Fruit fly (Drosophila melanogaster) whole organism, embryonic: ENCODE measurements around the gene HP5.

ENCODE experiments used
- Ada2b ChIP-seq: fragments of 200-800 bp; sonication (Bioruptor generic); IDR thresholded peaks from 2 replicates; pipeline ENCODE4 v1.3.6; 2022; ENCODE audit warnings: missing biosample characterization, missing genetic modification characterization
- CG11085 ChIP-seq: fragments of 200-800 bp; sonication (Bioruptor generic); IDR thresholded peaks from 2 replicates; pipeline ENCODE4 v1.3.6; 2022; ENCODE audit warnings: missing biosample characterization, missing genetic modification characterization
- CG1233 ChIP-seq: fragments of 200-800 bp; sonication (Bioruptor generic); optimal IDR thresholded peaks from 4 replicates; lab custom pipeline; 2018; ENCODE audit warnings: missing biosample characterization, mild to moderate bottlenecking, missing genetic modification characterization
- CG15073 ChIP-seq: fragments of 200-800 bp; sonication (Bioruptor generic); optimal IDR thresholded peaks from 2 replicates; lab custom pipeline; 2016; ENCODE audit warnings: missing biosample characterization, missing genetic modification characterization
- CG15514 ChIP-seq: fragments of 200-800 bp; sonication (Bioruptor generic); optimal IDR thresholded peaks from 3 replicates; lab custom pipeline; 2017; ENCODE audit warnings: missing biosample characterization, missing genetic modification characterization, mild to moderate bottlenecking, moderate library complexity, missing genetic modification reagents
- CG17359 ChIP-seq: fragments of 200-800 bp; sonication (Bioruptor generic); optimal IDR thresholded peaks from 3 replicates; lab custom pipeline; 2018; ENCODE audit warnings: missing biosample characterization, mild to moderate bottlenecking, missing genetic modification characterization, moderate library complexity
- CG17361 ChIP-seq: fragments of 200-800 bp; sonication (Bioruptor generic); IDR thresholded peaks from 3 replicates; pipeline ENCODE4 v1.3.6; 2022; ENCODE audit warnings: missing biosample characterization, missing genetic modification characterization
- CG18599 ChIP-seq: fragments of 200-800 bp; sonication (Bioruptor generic); optimal IDR thresholded peaks from 3 replicates; lab custom pipeline; 2017; ENCODE audit warnings: missing biosample characterization, missing genetic modification characterization, mild to moderate bottlenecking, moderate library complexity, missing genetic modification reagents
- CG2678 ChIP-seq: fragments of 200-800 bp; sonication (Bioruptor generic); optimal IDR thresholded peaks from 3 replicates; lab custom pipeline; 2019; ENCODE audit warnings: missing biosample characterization, mild to moderate bottlenecking, missing genetic modification characterization, moderate library complexity
- CG32532 ChIP-seq: fragments of 200-800 bp; sonication (Bioruptor generic); IDR thresholded peaks from 2 replicates; pipeline ENCODE4 v1.3.6; 2022; ENCODE audit warnings: missing biosample characterization, missing genetic modification characterization
- CG7556 ChIP-seq: fragments of 200-800 bp; sonication (Bioruptor generic); optimal IDR thresholded peaks from 2 replicates; lab custom pipeline; 2017; ENCODE audit warnings: missing biosample characterization, mild to moderate bottlenecking, missing genetic modification characterization
- CHES-1-like ChIP-seq: fragments of 200-800 bp; sonication (Bioruptor generic); optimal IDR thresholded peaks from 2 replicates; lab custom pipeline; 2016; ENCODE audit warnings: missing biosample characterization, missing genetic modification characterization
- Ets65A ChIP-seq: fragments of 200-800 bp; sonication (Bioruptor generic); peaks from one replicate; lab custom pipeline; 2016; ENCODE audit warnings: missing biosample characterization, missing genetic modification characterization
- Med ChIP-seq: fragments of 200-800 bp; sonication (Bioruptor generic); peaks from one replicate; lab custom pipeline; 2016; ENCODE audit warnings: missing biosample characterization, missing genetic modification characterization, mild to moderate bottlenecking, inconsistent platforms, moderate library complexity
- Meics ChIP-seq: fragments of 200-800 bp; sonication (Bioruptor generic); optimal IDR thresholded peaks from 2 replicates; lab custom pipeline; 2017; ENCODE audit warnings: missing biosample characterization, mild to moderate bottlenecking, missing genetic modification characterization
- Vsx1 ChIP-seq: fragments of 200-800 bp; sonication (Bioruptor generic); optimal IDR thresholded peaks from 2 replicates; lab custom pipeline; 2017; ENCODE audit warnings: missing biosample characterization, mild to moderate bottlenecking, missing genetic modification characterization, missing genetic modification reagents
- ap ChIP-seq: fragments of 200-800 bp; sonication (Bioruptor generic); IDR thresholded peaks from 2 replicates; pipeline ENCODE4 v1.3.6; 2022; ENCODE audit warnings: missing biosample characterization, missing genetic modification characterization
- caup ChIP-seq: fragments of 200-800 bp; sonication (Bioruptor generic); optimal IDR thresholded peaks from 3 replicates; lab custom pipeline; 2017; ENCODE audit warnings: missing biosample characterization, mild to moderate bottlenecking, missing genetic modification characterization, moderate library complexity; ENCODE audit not compliant: severe bottlenecking
- chinmo ChIP-seq: fragments of 200-800 bp; sonication (Bioruptor generic); IDR thresholded peaks from 4 replicates; pipeline ENCODE4 v1.3.6; 2022; ENCODE audit warnings: missing biosample characterization, missing genetic modification characterization; ENCODE audit not compliant: partially characterized antibody
- chm ChIP-seq: fragments of 200-800 bp; sonication (Bioruptor generic); IDR thresholded peaks from 2 replicates; pipeline ENCODE4 v1.3.6; 2022; ENCODE audit warnings: missing biosample characterization, missing genetic modification characterization
- crol ChIP-seq: fragments of 200-800 bp; sonication (Bioruptor generic); IDR thresholded peaks from 2 replicates; pipeline ENCODE4 v1.3.6; 2022; ENCODE audit warnings: missing biosample characterization, missing genetic modification characterization
- cwo ChIP-seq: fragments of 200-800 bp; sonication (Bioruptor generic); optimal IDR thresholded peaks from 3 replicates; lab custom pipeline; 2017; ENCODE audit warnings: missing biosample characterization, missing genetic modification characterization, mild to moderate bottlenecking, moderate library complexity, missing genetic modification reagents
- dan ChIP-seq: fragments of 200-800 bp; sonication (Bioruptor generic); IDR thresholded peaks from 2 replicates; pipeline ENCODE4 v1.3.6; 2022; ENCODE audit warnings: missing biosample characterization, missing genetic modification characterization
- dati ChIP-seq: fragments of 200-800 bp; sonication (Bioruptor generic); IDR thresholded peaks from 2 replicates; pipeline ENCODE4 v1.3.6; 2022; ENCODE audit warnings: missing biosample characterization, missing genetic modification characterization
- emc ChIP-seq: fragments of 200-800 bp; sonication (Bioruptor generic); optimal IDR thresholded peaks from 2 replicates; lab custom pipeline; 2016; ENCODE audit warnings: missing biosample characterization, missing genetic modification characterization
- exex ChIP-seq: fragments of 200-800 bp; sonication (Bioruptor generic); optimal IDR thresholded peaks from 4 replicates; lab custom pipeline; 2018; ENCODE audit warnings: missing biosample characterization, mild to moderate bottlenecking, missing genetic modification characterization, moderate library complexity
- grn ChIP-seq: fragments of 200-800 bp; sonication (Bioruptor generic); optimal IDR thresholded peaks from 3 replicates; lab custom pipeline; 2017; ENCODE audit warnings: missing biosample characterization, missing genetic modification characterization
- jing ChIP-seq: fragments of 200-800 bp; sonication (Bioruptor generic); optimal IDR thresholded peaks from 2 replicates; lab custom pipeline; 2018; ENCODE audit warnings: missing biosample characterization, mild to moderate bottlenecking, missing genetic modification characterization
- lab ChIP-seq: fragments of 200-800 bp; sonication (Bioruptor generic); optimal IDR thresholded peaks from 3 replicates; lab custom pipeline; 2017; ENCODE audit warnings: missing biosample characterization, missing genetic modification characterization, mild to moderate bottlenecking, moderate library complexity, missing genetic modification reagents
- lilli ChIP-seq: fragments of 200-800 bp; sonication (Bioruptor generic); optimal IDR thresholded peaks from 3 replicates; lab custom pipeline; 2016; ENCODE audit warnings: missing biosample characterization, missing genetic modification characterization
- maf-S ChIP-seq: fragments of 200-800 bp; sonication (Bioruptor generic); optimal IDR thresholded peaks from 2 replicates; lab custom pipeline; 2016; ENCODE audit warnings: missing biosample characterization, missing genetic modification characterization
- rib ChIP-seq: fragments of 200-800 bp; sonication (Bioruptor generic); IDR thresholded peaks from 2 replicates; pipeline ENCODE4 v1.3.6; 2022; ENCODE audit warnings: missing biosample characterization, missing genetic modification characterization
- row ChIP-seq: fragments of 200-800 bp; sonication (Bioruptor generic); IDR thresholded peaks from 3 replicates; pipeline ENCODE4 v1.3.6; 2022; ENCODE audit warnings: missing biosample characterization, missing genetic modification characterization
- sd ChIP-seq: fragments of 200-800 bp; sonication (Bioruptor generic); optimal IDR thresholded peaks from 3 replicates; lab custom pipeline; 2018; ENCODE audit warnings: missing biosample characterization, mild to moderate bottlenecking, missing genetic modification characterization, moderate library complexity
- sens ChIP-seq: fragments of 200-800 bp; sonication (Bioruptor generic); peaks from one replicate; lab custom pipeline; 2016; ENCODE audit warnings: missing biosample characterization, missing genetic modification characterization
- vnd ChIP-seq: fragments of 200-800 bp; sonication (Bioruptor generic); IDR thresholded peaks from 3 replicates; pipeline ENCODE4 v1.3.6; 2022; ENCODE audit warnings: missing biosample characterization, missing genetic modification characterization; ENCODE audit not compliant: partially characterized antibody
- vvl ChIP-seq: fragments of 200-800 bp; sonication (Bioruptor generic); IDR thresholded peaks from 2 replicates; pipeline ENCODE4 v1.3.6; 2022; ENCODE audit warnings: missing biosample characterization, missing genetic modification characterization

Gene HP5

DNA sequence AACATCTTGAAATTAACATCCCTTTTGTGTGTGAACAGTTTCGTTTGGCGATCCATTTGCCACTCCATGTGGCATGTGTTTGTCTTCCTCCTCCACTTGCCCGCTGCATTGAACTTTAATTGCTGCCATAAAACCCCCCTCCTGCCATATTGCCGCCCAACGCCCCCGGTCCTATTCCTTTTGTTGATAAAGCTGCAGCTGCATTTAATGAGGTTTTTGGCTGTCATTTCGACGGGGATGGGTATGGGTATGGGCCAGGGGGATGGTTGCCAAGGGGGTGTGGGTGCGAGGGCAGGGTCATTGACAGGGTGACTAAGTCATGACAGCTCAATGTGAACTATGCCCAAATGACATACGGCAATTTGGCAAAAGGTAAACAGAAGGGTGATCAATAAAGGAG lies 45.7 kb downstream of the HP5 start (continued):
- TF ChIP-seq lilli (GFP tag; lab: Kevin White, UChicago) (no peak), Vsx1 (GFP tag; lab: Kevin White, UChicago) (no peak), jing (no peak), CHES-1-like (GFP tag; lab: Kevin White, UChicago) (no peak)

- TF ChIP-seq rib (GFP tag; lab: Robert Waterston, UW) (no peak), exex (tag; lab: Kevin White, UChicago) (peak; percentile 9), CG17361 (GFP tag; lab: Robert Waterston, UW) (0 out of 3 replicates have a peak, but pooled peaks have one; percentile 5), crol (GFP tag; lab: Robert Waterston, UW) (peak; percentile 46; the same call in 1 of the 2 replicates), CG2678 (tag; lab: Kevin White, UChicago) (peak; percentile 12), ap (GFP tag; lab: Robert Waterston, UW) (no peak), CG18599 (GFP tag; lab: Kevin White, UChicago) (peak; percentile 48), CG1233 (GFP tag; lab: Kevin White, UChicago) (peak; percentile 3), dati (GFP tag; lab: Robert Waterston, UW) (no peak), dan (GFP tag; lab: Robert Waterston, UW) (no peak), row (GFP tag; lab: Robert Waterston, UW) (peak; percentile 40; the same call in 1 of the 3 replicates), emc (no peak), CG11085 (GFP tag; lab: Robert Waterston, UW) (no peak), caup (no peak), sd (peak; percentile 53), lab (peak; percentile 40), cwo (GFP tag; lab: Kevin White, UChicago) (peak; percentile 33), CG15514 (GFP tag; lab: Kevin White, UChicago) (no peak), Meics (peak; percentile 3), maf-S (no peak), CG7556 (GFP tag; lab: Kevin White, UChicago) (peak; percentile 21), CG17359 (tag; lab: Kevin White, UChicago) (peak; percentile 4), Ada2b (GFP tag; lab: Robert Waterston, UW) (no peak), chm (GFP tag; lab: Robert Waterston, UW) (0 out of 2 replicates have a peak, but pooled peaks have one; percentile 16), CG32532 (GFP tag; lab: Robert Waterston, UW) (0 out of 2 replicates have a peak, but pooled peaks have one; percentile 16), sens (GFP tag; lab: Kevin White, UChicago) (peak; percentile 56), Ets65A (GFP tag; lab: Kevin White, UChicago) (peak; percentile 16), vvl (GFP tag; lab: Robert Waterston, UW) (0 out of 2 replicates have a peak, but pooled peaks have one; percentile 31), Med (GFP tag; lab: Kevin White, UChicago) (peak; percentile 59), CG15073 (GFP tag; lab: Kevin White, UChicago) (no peak), chinmo (0 out of 4 replicates have a peak, but pooled peaks have one; percentile 66)
Observed at dm6 chrX:11501221-11501961, 46.8 kb downstream of the HP5 start.

dm6 chrX:11503625-11504024 lies 49.0 kb downstream of the HP5 start:
- TF ChIP-seq vnd (GFP tag; lab: Robert Waterston, UW) (0 out of 3 replicates have a peak, but pooled peaks have one; percentile 15), grn (GFP tag; lab: Kevin White, UChicago) (no peak)
